Fruit fly (Drosophila melanogaster): Measurements from ENCODE around the gene CG32249.

DNA sequence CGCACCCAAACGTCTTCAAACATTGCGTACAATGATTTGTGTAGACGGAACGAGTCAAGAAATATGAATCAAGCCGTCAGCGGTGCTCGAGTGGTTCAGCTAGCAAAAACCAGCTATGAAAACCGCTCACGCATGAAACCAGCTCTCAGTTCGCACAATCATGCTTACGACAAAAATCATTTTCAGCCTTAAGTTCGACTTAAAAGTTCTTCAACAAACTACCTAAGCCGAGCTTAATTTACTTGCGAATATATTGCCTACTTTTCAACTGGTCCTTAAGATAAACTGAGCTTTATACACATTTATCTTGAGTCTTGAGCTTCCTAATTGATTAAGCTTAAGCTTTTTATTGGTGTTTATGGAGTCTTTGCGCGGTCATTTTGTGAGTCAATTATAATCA is 29.6 kb upstream of the CG32249 start:
- TF ChIP-seq Dll (optimal IDR thresholded peaks at IDR 0.05) (no peak), EcR (GFP tag; optimal IDR thresholded peaks at IDR 0.05) (no peak), psq (optimal IDR thresholded peaks at IDR 0.05) (no peak), usp (GFP tag; optimal IDR thresholded peaks at IDR 0.05) (no peak)
